Fruit fly (Drosophila melanogaster) whole organism, embryonic: ENCODE measurements around the gene slmb.

Source experiments
- Bdp1 ChIP-seq: fragments of 200-800 bp; sonication (Bioruptor generic); optimal IDR thresholded peaks from 3 replicates; lab custom pipeline; 2016; ENCODE audit warnings: missing biosample characterization, missing genetic modification characterization
- CG10431 ChIP-seq: fragments of 200-800 bp; sonication (Bioruptor generic); optimal IDR thresholded peaks from 3 replicates; lab custom pipeline; 2018; ENCODE audit warnings: missing biosample characterization, mild to moderate bottlenecking, missing genetic modification characterization
- CG11093 ChIP-seq: fragments of 200-800 bp; sonication (Bioruptor generic); IDR thresholded peaks from 3 replicates; pipeline ENCODE4 v1.3.6; 2022; ENCODE audit warnings: missing biosample characterization, missing genetic modification characterization
- CG1233 ChIP-seq: fragments of 200-800 bp; sonication (Bioruptor generic); optimal IDR thresholded peaks from 4 replicates; lab custom pipeline; 2018; ENCODE audit warnings: missing biosample characterization, mild to moderate bottlenecking, missing genetic modification characterization
- CG12942 ChIP-seq: fragments of 200-800 bp; sonication (Bioruptor generic); optimal IDR thresholded peaks from 3 replicates; lab custom pipeline; 2016; ENCODE audit warnings: missing biosample characterization, missing genetic modification characterization
- CG13894 ChIP-seq: fragments of 200-800 bp; sonication (Bioruptor generic); optimal IDR thresholded peaks from 3 replicates; lab custom pipeline; 2018; ENCODE audit warnings: missing biosample characterization, mild to moderate bottlenecking, missing genetic modification characterization, moderate library complexity
- CG14667 ChIP-seq: fragments of 200-800 bp; sonication (Bioruptor generic); IDR thresholded peaks from 2 replicates; pipeline ENCODE4 v1.3.6; 2022; ENCODE audit warnings: missing biosample characterization, missing genetic modification characterization
- CG15073 ChIP-seq: fragments of 200-800 bp; sonication (Bioruptor generic); optimal IDR thresholded peaks from 2 replicates; lab custom pipeline; 2016; ENCODE audit warnings: missing biosample characterization, missing genetic modification characterization
- CG15269 ChIP-seq: fragments of 200-800 bp; sonication (Bioruptor generic); optimal IDR thresholded peaks from 2 replicates; lab custom pipeline; 2018; ENCODE audit warnings: missing biosample characterization, mild to moderate bottlenecking, missing genetic modification characterization, moderate library complexity
- CG15514 ChIP-seq: fragments of 200-800 bp; sonication (Bioruptor generic); optimal IDR thresholded peaks from 3 replicates; lab custom pipeline; 2017; ENCODE audit warnings: missing biosample characterization, missing genetic modification characterization, mild to moderate bottlenecking, moderate library complexity, missing genetic modification reagents
- CG15696 ChIP-seq: fragments of 200-800 bp; sonication (Bioruptor generic); optimal IDR thresholded peaks from 2 replicates; lab custom pipeline; 2019; ENCODE audit warnings: missing biosample characterization, mild to moderate bottlenecking, missing genetic modification characterization, moderate library complexity
- CG1602 ChIP-seq: fragments of 200-800 bp; sonication (Bioruptor generic); optimal IDR thresholded peaks from 3 replicates; lab custom pipeline; 2016; ENCODE audit warnings: missing biosample characterization, missing genetic modification characterization
- CG1647 ChIP-seq: fragments of 200-800 bp; sonication (Bioruptor generic); optimal IDR thresholded peaks from 3 replicates; lab custom pipeline; 2016; ENCODE audit warnings: missing biosample characterization, missing genetic modification characterization
- CG17829 ChIP-seq: fragments of 200-800 bp; optimal IDR thresholded peaks from 2 replicates; lab custom pipeline; 2019; ENCODE audit warnings: missing biosample characterization, mild to moderate bottlenecking, missing genetic modification characterization, moderate library complexity
- CG18011 ChIP-seq: fragments of 200-800 bp; sonication (Bioruptor generic); optimal IDR thresholded peaks from 2 replicates; lab custom pipeline; 2017; ENCODE audit warnings: missing biosample characterization, missing genetic modification characterization, mild to moderate bottlenecking, moderate library complexity, missing genotype
- CG18764 ChIP-seq: fragments of 200-800 bp; sonication (Bioruptor generic); optimal IDR thresholded peaks from 3 replicates; lab custom pipeline; 2016; ENCODE audit warnings: missing biosample characterization, missing genetic modification characterization
- CG2116 ChIP-seq: fragments of 200-800 bp; sonication (Bioruptor generic); optimal IDR thresholded peaks from 3 replicates; lab custom pipeline; 2018; ENCODE audit warnings: missing biosample characterization, mild to moderate bottlenecking, missing genetic modification characterization
- CG2120 ChIP-seq: fragments of 200-800 bp; sonication (Bioruptor generic); optimal IDR thresholded peaks from 3 replicates; lab custom pipeline; 2016; ENCODE audit warnings: missing biosample characterization, missing genetic modification characterization
- CG3065 ChIP-seq: fragments of 200-800 bp; sonication (Bioruptor generic); optimal IDR thresholded peaks from 2 replicates; lab custom pipeline; 2016; ENCODE audit warnings: missing biosample characterization, missing genetic modification characterization
- CG33213 ChIP-seq: fragments of 200-800 bp; sonication (Bioruptor generic); optimal IDR thresholded peaks from 3 replicates; lab custom pipeline; 2016; ENCODE audit warnings: missing biosample characterization, missing genetic modification characterization
- CG6654 ChIP-seq: fragments of 200-800 bp; sonication (Bioruptor generic); optimal IDR thresholded peaks from 2 replicates; lab custom pipeline; 2017; ENCODE audit warnings: missing biosample characterization, mild to moderate bottlenecking, missing genetic modification characterization
- CG9932 ChIP-seq: fragments of 200-800 bp; sonication (Bioruptor generic); IDR thresholded peaks from 2 replicates; pipeline ENCODE4 v1.3.6; 2022; ENCODE audit warnings: missing biosample characterization, missing genetic modification characterization
- D ChIP-seq, 2 experiments: fragments of 200-800 bp in 1 of 2; fragments of >200 bp in 1 of 2; sonication (Bioruptor generic) in 1 of 2; optimal IDR thresholded peaks; 2 replicates in 1 of 2; 3 replicates in 1 of 2; lab custom pipeline; 2017; ENCODE audit warnings: mild to moderate bottlenecking in 1 of 2, missing biosample characterization in 1 of 2, missing genetic modification characterization in 1 of 2, missing genetic modification reagents in 1 of 2
- Dip2 ChIP-seq: fragments of 200-800 bp; sonication (Bioruptor generic); IDR thresholded peaks from 2 replicates; pipeline ENCODE4 v1.3.6; 2022; ENCODE audit warnings: missing biosample characterization, missing genetic modification characterization
- Gug ChIP-seq: fragments of 200-800 bp; sonication (Bioruptor generic); IDR thresholded peaks from 4 replicates; pipeline ENCODE4 v1.3.6; 2022; ENCODE audit warnings: missing biosample characterization, missing genetic modification characterization
- Hr3 ChIP-seq: fragments of 200-800 bp; sonication (Bioruptor generic); optimal IDR thresholded peaks from 3 replicates; lab custom pipeline; 2016; ENCODE audit warnings: missing biosample characterization, missing genetic modification characterization
- Hr39 ChIP-seq: fragments of >200 bp; optimal IDR thresholded peaks from 2 replicates; lab custom pipeline; 2017
- Max ChIP-seq: fragments of 200-800 bp; sonication (Bioruptor generic); optimal IDR thresholded peaks from 2 replicates; lab custom pipeline; 2016; ENCODE audit warnings: missing biosample characterization, mild to moderate bottlenecking, missing genetic modification characterization
- Med ChIP-seq: fragments of 200-800 bp; sonication (Bioruptor generic); peaks from one replicate; lab custom pipeline; 2016; ENCODE audit warnings: missing biosample characterization, missing genetic modification characterization, mild to moderate bottlenecking, inconsistent platforms, moderate library complexity
- NC2β ChIP-seq: fragments of 200-800 bp; sonication (Bioruptor generic); optimal IDR thresholded peaks from 2 replicates; lab custom pipeline; 2016; ENCODE audit warnings: missing biosample characterization, missing genetic modification characterization
- Ravus ChIP-seq: fragments of 200-800 bp; sonication (Bioruptor generic); IDR thresholded peaks from 2 replicates; pipeline ENCODE4 v1.3.6; 2022; ENCODE audit warnings: missing biosample characterization, missing genetic modification characterization
- Rx ChIP-seq: fragments of 200-800 bp; sonication (Bioruptor generic); IDR thresholded peaks from 2 replicates; pipeline ENCODE4 v1.3.6; 2022; ENCODE audit warnings: missing biosample characterization, missing genetic modification characterization
- Ssrp ChIP-seq: fragments of 200-800 bp; sonication (Bioruptor generic); optimal IDR thresholded peaks from 2 replicates; lab custom pipeline; 2018; ENCODE audit warnings: missing biosample characterization, mild to moderate bottlenecking, missing genetic modification characterization, moderate library complexity
- crol ChIP-seq: fragments of 200-800 bp; sonication (Bioruptor generic); IDR thresholded peaks from 2 replicates; pipeline ENCODE4 v1.3.6; 2022; ENCODE audit warnings: missing biosample characterization, missing genetic modification characterization
- cwo ChIP-seq: fragments of 200-800 bp; sonication (Bioruptor generic); optimal IDR thresholded peaks from 3 replicates; lab custom pipeline; 2017; ENCODE audit warnings: missing biosample characterization, missing genetic modification characterization, mild to moderate bottlenecking, moderate library complexity, missing genetic modification reagents
- dmrt99B ChIP-seq: fragments of 200-800 bp; sonication (Bioruptor generic); optimal IDR thresholded peaks from 2 replicates; lab custom pipeline; 2018; ENCODE audit warnings: missing biosample characterization, mild to moderate bottlenecking, missing genetic modification characterization, moderate library complexity
- exex ChIP-seq: fragments of 200-800 bp; sonication (Bioruptor generic); optimal IDR thresholded peaks from 4 replicates; lab custom pipeline; 2018; ENCODE audit warnings: missing biosample characterization, mild to moderate bottlenecking, missing genetic modification characterization, moderate library complexity
- grn ChIP-seq: fragments of 200-800 bp; sonication (Bioruptor generic); optimal IDR thresholded peaks from 3 replicates; lab custom pipeline; 2017; ENCODE audit warnings: missing biosample characterization, missing genetic modification characterization
- inv ChIP-seq: fragments of 200-800 bp; sonication (Bioruptor generic); IDR thresholded peaks from 2 replicates; pipeline ENCODE4 v1.3.6; 2022; ENCODE audit warnings: missing biosample characterization, missing genetic modification characterization; ENCODE audit not compliant: partially characterized antibody
- lilli ChIP-seq: fragments of 200-800 bp; sonication (Bioruptor generic); optimal IDR thresholded peaks from 3 replicates; lab custom pipeline; 2016; ENCODE audit warnings: missing biosample characterization, missing genetic modification characterization
- nerfin-2 ChIP-seq: fragments of 200-800 bp; sonication (Bioruptor generic); IDR thresholded peaks from 2 replicates; pipeline ENCODE4 v1.3.6; 2022; ENCODE audit warnings: missing biosample characterization, missing genetic modification characterization; ENCODE audit not compliant: partially characterized antibody
- pzg ChIP-seq: fragments of 200-800 bp; sonication (Bioruptor generic); optimal IDR thresholded peaks from 3 replicates; lab custom pipeline; 2018; ENCODE audit warnings: missing biosample characterization, mild to moderate bottlenecking, missing genetic modification characterization, moderate library complexity
- row ChIP-seq: fragments of 200-800 bp; sonication (Bioruptor generic); IDR thresholded peaks from 3 replicates; pipeline ENCODE4 v1.3.6; 2022; ENCODE audit warnings: missing biosample characterization, missing genetic modification characterization
- sc ChIP-seq, 3 experiments: fragments of >200 bp in 2 of 3; fragments of 200-800 bp in 1 of 3; sonication (Bioruptor generic) in 1 of 3; optimal IDR thresholded peaks; 2 replicates in 2 of 3; 3 replicates in 1 of 3; lab custom pipeline; 2017; ENCODE audit warnings: mild to moderate bottlenecking in 1 of 3, missing biosample characterization in 1 of 3, missing genetic modification characterization in 1 of 3, missing genetic modification reagents in 1 of 3
- slp2 ChIP-seq: fragments of 200-800 bp; sonication (Bioruptor generic); optimal IDR thresholded peaks from 2 replicates; lab custom pipeline; 2016; ENCODE audit warnings: missing biosample characterization, missing genetic modification characterization
- so ChIP-seq: fragments of 200-800 bp; sonication (Bioruptor generic); IDR thresholded peaks from 3 replicates; pipeline ENCODE4 v1.3.6; 2022; ENCODE audit warnings: missing biosample characterization, missing genetic modification characterization
- sug ChIP-seq: fragments of 200-800 bp; optimal IDR thresholded peaks from 2 replicates; lab custom pipeline; 2019; ENCODE audit warnings: missing biosample characterization, mild to moderate bottlenecking, missing genetic modification characterization, moderate library complexity
- tin ChIP-seq: fragments of 200-800 bp; sonication (Bioruptor generic); optimal IDR thresholded peaks from 3 replicates; lab custom pipeline; 2016; ENCODE audit warnings: missing biosample characterization, missing genetic modification characterization
- trh ChIP-seq: fragments of 200-800 bp; sonication (Bioruptor generic); optimal IDR thresholded peaks from 2 replicates; lab custom pipeline; 2016; ENCODE audit warnings: missing biosample characterization, missing genetic modification characterization
- twi ChIP-seq: fragments of 200-800 bp; optimal IDR thresholded peaks from 2 replicates; lab custom pipeline; 2019; ENCODE audit warnings: missing biosample characterization, mild to moderate bottlenecking, missing genetic modification characterization, moderate library complexity
- unpg ChIP-seq: fragments of 200-800 bp; sonication (Bioruptor generic); optimal IDR thresholded peaks from 3 replicates; lab custom pipeline; 2018; ENCODE audit warnings: missing biosample characterization, mild to moderate bottlenecking, missing genetic modification characterization, moderate library complexity

slmb gene

dm6 chr3R:21161620-21162029, 34.3 kb upstream of the slmb start (continued):
- TF ChIP-seq CG18011 (GFP tag; lab: Kevin White, UChicago) (peak; percentile 52), CG15514 (GFP tag; lab: Kevin White, UChicago) (peak; percentile 27), tin (GFP tag; lab: Kevin White, UChicago) (no peak), CG10431 (GFP tag; lab: Kevin White, UChicago) (no peak), grn (GFP tag; lab: Kevin White, UChicago) (no peak), CG13894 (tag; lab: Kevin White, UChicago) (no peak), exex (tag; lab: Kevin White, UChicago) (peak; percentile 77), nerfin-2 (GFP tag; lab: Robert Waterston, UW) (no peak), CG3065 (GFP tag; lab: Kevin White, UChicago) (no peak), CG15269 (tag; lab: Kevin White, UChicago) (peak; percentile 66), CG33213 (GFP tag; lab: Kevin White, UChicago) (no peak), crol (GFP tag; lab: Robert Waterston, UW) (no peak), CG2116 (GFP tag; lab: Kevin White, UChicago) (no peak), Dip2 (GFP tag; lab: Robert Waterston, UW) (no peak), CG18764 (no peak), CG1233 (peak; percentile 28), CG15073 (GFP tag; lab: Kevin White, UChicago) (no peak), Max (no peak), row (GFP tag; lab: Robert Waterston, UW) (peak; percentile 84; the same call in 2 of the 3 replicates), Ssrp (tag; lab: Kevin White, UChicago) (no peak), lilli (GFP tag; lab: Kevin White, UChicago) (peak; percentile 71), CG1647 (GFP tag; lab: Kevin White, UChicago) (no peak), Hr3 (no peak), Bdp1 (GFP tag; lab: Kevin White, UChicago) (peak; percentile 1), Ravus (GFP tag; lab: Robert Waterston, UW) (no peak), trh (no peak), slp2 (GFP tag; lab: Kevin White, UChicago) (no peak), CG12942 (peak; percentile 5), inv (GFP tag; lab: Robert Waterston, UW) (no peak)

DNA sequence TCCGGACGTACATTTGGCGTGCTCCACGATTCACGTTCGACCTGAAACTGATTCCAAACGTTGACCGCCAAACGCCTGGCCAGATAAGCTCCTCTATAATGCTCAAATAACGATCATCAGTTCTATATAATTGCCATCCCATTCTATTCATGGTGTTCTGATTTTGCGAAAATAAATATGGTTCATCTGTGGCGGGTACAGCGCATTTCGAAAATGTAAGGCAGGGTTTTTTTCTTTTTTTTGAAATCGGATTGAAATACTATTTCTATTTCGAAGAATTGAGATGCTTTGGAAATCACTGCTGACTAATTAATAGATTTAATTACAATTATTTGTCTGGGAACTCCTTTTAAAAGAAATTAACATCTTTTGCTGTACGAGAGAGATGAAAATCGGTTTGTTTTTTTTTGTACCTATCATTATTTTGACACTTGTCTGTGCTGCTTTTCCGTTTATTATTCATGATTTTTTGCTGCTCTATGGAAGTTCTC, 33.8 kb upstream of the slmb start, which contains the start of gene cDIP:
TSS of gene cDIP (minus strand) at position 51 of the 491 bp plus-strand sequence.
- TF ChIP-seq sc (optimal IDR thresholded peaks at IDR 0.05; lab: Kevin White, UChicago) = no peak
- TF ChIP-seq sc (GFP tag; optimal IDR thresholded peaks at IDR 0.05; lab: Kevin White, UChicago) = no peak
- no peak for TF ChIP-seq D (optimal IDR thresholded peaks at IDR 0.05; lab: Kevin White, UChicago)
- TF ChIP-seq D (GFP tag; optimal IDR thresholded peaks at IDR 0.05; lab: Kevin White, UChicago) = no peak
- TF ChIP-seq Hr39 (lab: Kevin White, UChicago) = no peak
- TF ChIP-seq CG11093 (GFP tag; lab: Robert Waterston, UW) = no peak
- peak; percentile 53 for TF ChIP-seq CG9932 (GFP tag; lab: Robert Waterston, UW)
- no peak for TF ChIP-seq CG15696 (tag; lab: Kevin White, UChicago)
- TF ChIP-seq CG1647 (GFP tag; lab: Kevin White, UChicago) = no peak
- no peak for TF ChIP-seq Gug (GFP tag; lab: Robert Waterston, UW)
- no peak for TF ChIP-seq unpg (GFP tag; lab: Kevin White, UChicago)
- no peak for TF ChIP-seq twi (tag; lab: Kevin White, UChicago)
- no peak for TF ChIP-seq CG14667 (GFP tag; lab: Robert Waterston, UW)
- no peak for TF ChIP-seq CG1602 (GFP tag; lab: Kevin White, UChicago)
- TF ChIP-seq Dip2 (GFP tag; lab: Robert Waterston, UW) = no peak
- no peak for TF ChIP-seq CG6654 (GFP tag; lab: Kevin White, UChicago)
- TF ChIP-seq Med (GFP tag; lab: Kevin White, UChicago) = peak; percentile 16
- no peak for TF ChIP-seq cwo (GFP tag; lab: Kevin White, UChicago)
- TF ChIP-seq NC2β = no peak
- TF ChIP-seq pzg (GFP tag; lab: Kevin White, UChicago) = no peak
- TF ChIP-seq CG17829 (tag; lab: Kevin White, UChicago) = no peak
- no peak for TF ChIP-seq Rx (GFP tag; lab: Robert Waterston, UW)
- no peak for TF ChIP-seq sug (tag; lab: Kevin White, UChicago)
- peak; percentile 42 for TF ChIP-seq CG2120 (GFP tag; lab: Kevin White, UChicago)
- TF ChIP-seq dmrt99B (tag; lab: Kevin White, UChicago) = no peak
- no peak for TF ChIP-seq so
